Worm (Caenorhabditis elegans) whole organism, mixed stage, embryonic: ENCODE results near the gene D1025.10.
"Not testable (repeated sequence)": the region's sequence is repeated elsewhere in the genome, so short reads cannot be mapped to it uniquely, and the experiment has no call there.

Experiments used
- M03D4.4 ChIP-seq: sonication (generic microtip); optimal IDR thresholded peaks from 2 replicates; lab custom pipeline; 2017; ENCODE audit warnings: mild to moderate bottlenecking, missing genetic modification characterization, missing compliant biosample characterization
- bed-3 ChIP-seq: fragments of 200-800 bp; sonication (Bioruptor generic); optimal IDR thresholded peaks from 3 replicates; lab custom pipeline; 2018; ENCODE audit warnings: mild to moderate bottlenecking, missing genetic modification characterization, moderate library complexity, missing compliant biosample characterization
- blmp-1 ChIP-seq: fragments of 150-350 bp; optimal IDR thresholded peaks from 2 replicates; lab custom pipeline; 2014; ENCODE audit warnings: missing biosample characterization, missing genetic modification characterization
- ceh-39 ChIP-seq: fragments of 150-350 bp; optimal IDR thresholded peaks from 2 replicates; lab custom pipeline; 2014; ENCODE audit warnings: missing biosample characterization, missing genetic modification characterization
- ceh-43 ChIP-seq: fragments of 200-800 bp; sonication (Bioruptor generic); optimal IDR thresholded peaks from 2 replicates; lab custom pipeline; 2018; ENCODE audit warnings: mild to moderate bottlenecking, missing genetic modification characterization, moderate library complexity, missing compliant biosample characterization
- ceh-83 ChIP-seq: fragments of 200-800 bp; sonication (Bioruptor generic); optimal IDR thresholded peaks from 2 replicates; lab custom pipeline; 2018; ENCODE audit warnings: mild to moderate bottlenecking, missing genetic modification characterization, missing compliant biosample characterization
- ces-1 ChIP-seq: fragments of 150-350 bp; optimal IDR thresholded peaks from 2 replicates; lab custom pipeline; 2014; ENCODE audit warnings: missing biosample characterization, missing genetic modification reagents, missing genetic modification characterization
- cnd-1 ChIP-seq: fragments of 200-800 bp; sonication (Bioruptor generic); optimal IDR thresholded peaks from 2 replicates; lab custom pipeline; 2018; ENCODE audit warnings: mild to moderate bottlenecking, missing genetic modification characterization, missing compliant biosample characterization
- drap-1 ChIP-seq: fragments of 200-800 bp; sonication (Bioruptor generic); optimal IDR thresholded peaks from 3 replicates; lab custom pipeline; 2018; ENCODE audit warnings: mild to moderate bottlenecking, missing genetic modification characterization, missing compliant biosample characterization
- elt-1 ChIP-seq: sonication (generic microtip); optimal IDR thresholded peaks from 2 replicates; lab custom pipeline; 2017; ENCODE audit warnings: missing genetic modification characterization, mild to moderate bottlenecking, missing compliant biosample characterization, antibody characterized with exemption, moderate library complexity, borderline replicate concordance; ENCODE audit not compliant: insufficient read depth
- elt-3 ChIP-seq: fragments of 150-350 bp; optimal IDR thresholded peaks from 2 replicates; lab custom pipeline; 2014; ENCODE audit warnings: missing biosample characterization, missing genetic modification characterization
- flh-1 ChIP-seq: fragments of 200-800 bp; sonication (Bioruptor generic); optimal IDR thresholded peaks from 2 replicates; lab custom pipeline; 2018; ENCODE audit warnings: mild to moderate bottlenecking, missing genetic modification characterization, moderate library complexity, missing compliant biosample characterization
- ham-2 ChIP-seq: fragments of 200-800 bp; sonication (Bioruptor generic); optimal IDR thresholded peaks from 2 replicates; lab custom pipeline; 2018; ENCODE audit warnings: mild to moderate bottlenecking, missing genetic modification characterization, missing compliant biosample characterization
- hlh-1 ChIP-seq: fragments of 150-350 bp; optimal IDR thresholded peaks from 2 replicates; lab custom pipeline; 2014; ENCODE audit warnings: missing biosample characterization, missing genetic modification reagents, missing genetic modification characterization
- lin-13 ChIP-seq: fragments of 150-350 bp; optimal IDR thresholded peaks from 2 replicates; lab custom pipeline; 2014; ENCODE audit warnings: missing biosample characterization, missing genetic modification characterization
- lin-32 ChIP-seq: fragments of 200-800 bp; sonication (Bioruptor generic); optimal IDR thresholded peaks from 2 replicates; lab custom pipeline; 2018; ENCODE audit warnings: mild to moderate bottlenecking, missing genetic modification characterization, missing compliant biosample characterization
- lsy-2 ChIP-seq: fragments of 150-350 bp; optimal IDR thresholded peaks from 2 replicates; lab custom pipeline; 2014; ENCODE audit warnings: missing biosample characterization, missing genetic modification characterization
- mab-5 ChIP-seq: fragments of 150-350 bp; optimal IDR thresholded peaks from 2 replicates; lab custom pipeline; 2014; ENCODE audit warnings: missing biosample characterization, missing genetic modification characterization
- mep-1 ChIP-seq: fragments of 150-350 bp; optimal IDR thresholded peaks from 2 replicates; lab custom pipeline; 2017; ENCODE audit warnings: missing biosample characterization, missing genetic modification reagents, missing genetic modification characterization, inconsistent platforms
- mls-2 ChIP-seq: sonication (generic microtip); optimal IDR thresholded peaks from 2 replicates; lab custom pipeline; 2016; ENCODE audit warnings: mild to moderate bottlenecking, missing genetic modification characterization, moderate library complexity, missing compliant biosample characterization
- nhr-12 ChIP-seq: fragments of 150-350 bp; optimal IDR thresholded peaks from 2 replicates; lab custom pipeline; 2014; ENCODE audit warnings: missing biosample characterization, missing genetic modification characterization
- nhr-2 ChIP-seq: fragments of 150-350 bp; optimal IDR thresholded peaks from 2 replicates; lab custom pipeline; 2014; ENCODE audit warnings: missing biosample characterization, missing genetic modification characterization
- nhr-237 ChIP-seq: fragments of 150-350 bp; optimal IDR thresholded peaks from 2 replicates; lab custom pipeline; 2014; ENCODE audit warnings: missing biosample characterization, missing genetic modification characterization
- nhr-28 ChIP-seq: fragments of 150-350 bp; optimal IDR thresholded peaks from 2 replicates; lab custom pipeline; 2014; ENCODE audit warnings: missing biosample characterization, missing genetic modification characterization
- nhr-76 ChIP-seq: sonication (generic microtip); optimal IDR thresholded peaks from 2 replicates; lab custom pipeline; 2017; ENCODE audit warnings: missing biosample characterization, missing genetic modification characterization
- pha-4 ChIP-seq: fragments of 150-350 bp; optimal IDR thresholded peaks from 2 replicates; lab custom pipeline; 2018; ENCODE audit warnings: missing biosample characterization, missing genetic modification reagents, missing genetic modification characterization
- sem-2 ChIP-seq: fragments of 200-800 bp; sonication (Bioruptor generic); optimal IDR thresholded peaks from 2 replicates; lab custom pipeline; 2018; ENCODE audit warnings: mild to moderate bottlenecking, missing genetic modification characterization, missing compliant biosample characterization
- snpc-4 ChIP-seq: fragments of 150-350 bp; optimal IDR thresholded peaks from 2 replicates; lab custom pipeline; 2014; ENCODE audit warnings: missing biosample characterization, missing genetic modification characterization
- sptf-1 ChIP-seq: sonication (generic microtip); optimal IDR thresholded peaks from 2 replicates; lab custom pipeline; 2017; ENCODE audit warnings: mild to moderate bottlenecking, missing genetic modification characterization, moderate library complexity, missing compliant biosample characterization
- tbx-8 ChIP-seq: fragments of 200-800 bp; sonication (Bioruptor generic); optimal IDR thresholded peaks from 2 replicates; lab custom pipeline; 2018; ENCODE audit warnings: mild to moderate bottlenecking, missing genetic modification characterization, moderate library complexity, missing compliant biosample characterization
- unc-120 ChIP-seq: sonication (generic microtip); optimal IDR thresholded peaks from 2 replicates; lab custom pipeline; 2017; ENCODE audit warnings: missing genetic modification characterization, missing compliant biosample characterization; ENCODE audit not compliant: poor library complexity, severe bottlenecking
- unc-39 ChIP-seq: fragments of 150-350 bp; optimal IDR thresholded peaks from 2 replicates; lab custom pipeline; 2014; ENCODE audit warnings: missing biosample characterization, missing genetic modification characterization
- unc-62 ChIP-seq: fragments of 150-350 bp; optimal IDR thresholded peaks from 2 replicates; lab custom pipeline; 2014; ENCODE audit warnings: missing biosample characterization, missing genetic modification reagents, missing genetic modification characterization
- zip-8 ChIP-seq: fragments of 150-350 bp; optimal IDR thresholded peaks from 2 replicates; lab custom pipeline; 2014; ENCODE audit warnings: missing biosample characterization, missing genetic modification characterization
- ztf-11 ChIP-seq: fragments of 150-350 bp; optimal IDR thresholded peaks from 2 replicates; lab custom pipeline; 2014; ENCODE audit warnings: missing biosample characterization, missing genetic modification characterization

D1025.10 gene

ce11 chrX:14517842-14518241 lies 1.2 kb downstream of the D1025.10 start:
- TF ChIP-seq hlh-1 (tag; lab: Kevin White, UChicago): no peak
- no peak for TF ChIP-seq zip-8 (tag; lab: Kevin White, UChicago)
- TF ChIP-seq drap-1 (GFP tag; lab: Kevin White, UChicago): no peak
- TF ChIP-seq elt-1: no peak
- no peak for TF ChIP-seq M03D4.4 (tag; lab: Kevin White, UChicago)

- TF ChIP-seq ham-2: no peak
- no peak for TF ChIP-seq ceh-39
- TF ChIP-seq ces-1 (GFP tag; lab: Kevin White, UChicago): no peak
- no peak for TF ChIP-seq zip-8 (tag; lab: Kevin White, UChicago)
- TF ChIP-seq flh-1: no peak
- no peak for TF ChIP-seq cnd-1 (tag; lab: Kevin White, UChicago)
- TF ChIP-seq bed-3 (GFP tag; lab: Kevin White, UChicago): no peak
- no peak for TF ChIP-seq nhr-76 (tag; lab: Kevin White, UChicago)
- TF ChIP-seq snpc-4 (tag; lab: Kevin White, UChicago): no peak
- TF ChIP-seq unc-39 (tag; lab: Kevin White, UChicago): no peak
- no peak for TF ChIP-seq lin-32
- TF ChIP-seq nhr-12 (tag; lab: Kevin White, UChicago): no peak
- TF ChIP-seq nhr-237: no peak
- no peak for TF ChIP-seq ceh-43 (GFP tag; lab: Kevin White, UChicago)
- no peak for TF ChIP-seq mls-2 (tag; lab: Kevin White, UChicago)
- no peak for TF ChIP-seq ztf-11 (tag; lab: Kevin White, UChicago)
- TF ChIP-seq mab-5: no peak
Measured at ce11 chrX:14520463-14520862, 3.8 kb downstream of the D1025.10 start, which contains the start of gene D1025.1. Gene D1025.1 (plus strand): TSS chrX:14520763.

ce11 chrX:14523275-14523674 lies 6.6 kb downstream of the D1025.10 start, which contains the start of gene nspc-16:
Gene nspc-16 (plus strand): TSS chrX:14523575.
- TF ChIP-seq lsy-2 (tag; lab: Kevin White, UChicago) (no peak), tbx-8 (GFP tag; lab: Kevin White, UChicago) (no peak)

- not testable (repeated sequence) for TF ChIP-seq elt-3 (tag; lab: Kevin White, UChicago); bed-3 (GFP tag; lab: Kevin White, UChicago); unc-62 (GFP tag; lab: Kevin White, UChicago)
Measured at ce11 chrX:14525081-14525324, 8.3 kb downstream of the D1025.10 start, which contains the start of gene nspc-17. Gene nspc-17 (minus strand): TSS chrX:14525181.

ce11 chrX:14525325-14526305 lies 9.0 kb downstream of the D1025.10 start:
- no peak for TF ChIP-seq snpc-4 (tag; lab: Kevin White, UChicago)
- peak; percentile 89 for TF ChIP-seq elt-3 (tag; lab: Kevin White, UChicago)
- TF ChIP-seq mep-1: peak; percentile 98
- TF ChIP-seq mls-2 (tag; lab: Kevin White, UChicago): peak; percentile 62
- peak; percentile 11 for TF ChIP-seq nhr-28 (tag; lab: Kevin White, UChicago)
- peak; percentile 75 for TF ChIP-seq nhr-2 (tag; lab: Kevin White, UChicago)
- peak; percentile 28 for TF ChIP-seq nhr-76 (tag; lab: Kevin White, UChicago)
- TF ChIP-seq flh-1: no peak
- peak; percentile 99 for TF ChIP-seq ces-1 (GFP tag; lab: Kevin White, UChicago)
- peak; percentile 83 for TF ChIP-seq hlh-1 (tag; lab: Kevin White, UChicago)
- TF ChIP-seq M03D4.4 (tag; lab: Kevin White, UChicago): peak; percentile 68
- peak; percentile 91 for TF ChIP-seq lsy-2 (tag; lab: Kevin White, UChicago)
- peak; percentile 94 for TF ChIP-seq lin-13 (tag; lab: Kevin White, UChicago)
- TF ChIP-seq nhr-237: peak; percentile 100
- TF ChIP-seq mab-5: peak; percentile 90
- TF ChIP-seq sptf-1 (tag; lab: Kevin White, UChicago): peak; percentile 88
- peak; percentile 39 for TF ChIP-seq tbx-8 (GFP tag; lab: Kevin White, UChicago)
- peak; percentile 24 for TF ChIP-seq blmp-1
- TF ChIP-seq unc-39 (tag; lab: Kevin White, UChicago): peak; percentile 80
- peak; percentile 97 for TF ChIP-seq ceh-39
- TF ChIP-seq bed-3 (GFP tag; lab: Kevin White, UChicago): no peak
- TF ChIP-seq zip-8 (tag; lab: Kevin White, UChicago): no peak
- peak; percentile 96 for TF ChIP-seq ztf-11 (tag; lab: Kevin White, UChicago)
- peak; percentile 99 for TF ChIP-seq pha-4
- peak; percentile 68 for TF ChIP-seq lin-32
- no peak for TF ChIP-seq sem-2 (GFP tag; lab: Kevin White, UChicago)
- peak; percentile 87 for TF ChIP-seq cnd-1 (tag; lab: Kevin White, UChicago)
- peak; percentile 94 for TF ChIP-seq unc-62 (GFP tag; lab: Kevin White, UChicago)
- TF ChIP-seq elt-1: peak; percentile 74
- peak; percentile 96 for TF ChIP-seq drap-1 (GFP tag; lab: Kevin White, UChicago)
- peak; percentile 69 for TF ChIP-seq ceh-83 (GFP tag; lab: Kevin White, UChicago)
- TF ChIP-seq unc-120 (tag; lab: Kevin White, UChicago): peak; percentile 93
- peak; percentile 62 for TF ChIP-seq ceh-43 (GFP tag; lab: Kevin White, UChicago)
- peak; percentile 97 for TF ChIP-seq nhr-12 (tag; lab: Kevin White, UChicago)
- TF ChIP-seq ham-2: peak; percentile 8
